Worm (Caenorhabditis elegans) whole organism, midembryonic: Measurements from ENCODE around the gene C50F4.4.

Source experiments
- T22C8.4 ChIP-seq: fragments of 200-800 bp; sonication (Bioruptor generic); IDR thresholded peaks from 2 replicates; pipeline ENCODE4 v1.3.6; 2022; ENCODE audit warnings: missing genetic modification characterization, missing compliant biosample characterization
- cog-1 ChIP-seq: sonication (generic microtip); optimal IDR thresholded peaks from 2 replicates; lab custom pipeline; 2016; ENCODE audit warnings: missing genetic modification characterization, missing compliant biosample characterization
- flt-1 ChIP-seq: fragments of 200-800 bp; sonication (Bioruptor generic); IDR thresholded peaks from 2 replicates; pipeline ENCODE4 v1.3.6; 2022; ENCODE audit warnings: missing genetic modification characterization, missing compliant biosample characterization
- klf-2 ChIP-seq: fragments of 200-800 bp; sonication (Bioruptor generic); conservative IDR thresholded peaks from 2 replicates; pipeline ENCODE4 v1.3.6; 2022; ENCODE audit warnings: missing genetic modification reagents, missing genetic modification characterization, missing compliant biosample characterization
- med-1 ChIP-seq: sonication (generic microtip); optimal IDR thresholded peaks from 2 replicates; lab custom pipeline; 2017; ENCODE audit warnings: missing genetic modification characterization, mild to moderate bottlenecking, missing compliant biosample characterization, antibody characterized with exemption, missing genetic modification reagents; ENCODE audit not compliant: insufficient read depth
- tab-1 ChIP-seq: fragments of 200-800 bp; sonication (Bioruptor generic); IDR thresholded peaks from 2 replicates; pipeline ENCODE4 v1.3.6; 2022; ENCODE audit warnings: missing genetic modification characterization, missing compliant biosample characterization
- ztf-23 ChIP-seq: fragments of 200-800 bp; sonication (Bioruptor generic); IDR thresholded peaks from 2 replicates; pipeline ENCODE4 v1.3.6; 2022; ENCODE audit warnings: missing genetic modification reagents, missing genetic modification characterization, missing compliant biosample characterization
- ztf-29 ChIP-seq: fragments of 200-800 bp; sonication (Bioruptor generic); IDR thresholded peaks from 2 replicates; pipeline ENCODE4 v1.3.6; 2022; ENCODE audit warnings: missing genetic modification reagents, missing genetic modification characterization, missing compliant biosample characterization

ce11 chrV:9492460-9492859 is 44.1 kb upstream of the C50F4.4 start:
- TF ChIP-seq ztf-23 (GFP tag; lab: Robert Waterston, UW) (no peak), tab-1 (GFP tag; lab: Robert Waterston, UW) (no peak), T22C8.4 (GFP tag; lab: Robert Waterston, UW) (no peak), med-1 (GFP tag; lab: Kevin White, UChicago) (no peak), klf-2 (GFP tag; lab: Robert Waterston, UW) (no peak), cog-1 (tag; lab: Kevin White, UChicago) (no peak), flt-1 (GFP tag; lab: Robert Waterston, UW) (no peak), ztf-29 (no peak)
